Fruit fly (Drosophila melanogaster) S2 (cell line): ENCODE data around the gene sowi.

Experiments used
- CG8478 ChIP-seq: fragments of >200 bp; optimal IDR thresholded peaks from 2 replicates; lab custom pipeline; 2018
- CTCF ChIP-seq, 2 experiments: fragments of >200 bp; optimal IDR thresholded peaks; 2 replicates each; lab custom pipeline; 2018

DNA sequence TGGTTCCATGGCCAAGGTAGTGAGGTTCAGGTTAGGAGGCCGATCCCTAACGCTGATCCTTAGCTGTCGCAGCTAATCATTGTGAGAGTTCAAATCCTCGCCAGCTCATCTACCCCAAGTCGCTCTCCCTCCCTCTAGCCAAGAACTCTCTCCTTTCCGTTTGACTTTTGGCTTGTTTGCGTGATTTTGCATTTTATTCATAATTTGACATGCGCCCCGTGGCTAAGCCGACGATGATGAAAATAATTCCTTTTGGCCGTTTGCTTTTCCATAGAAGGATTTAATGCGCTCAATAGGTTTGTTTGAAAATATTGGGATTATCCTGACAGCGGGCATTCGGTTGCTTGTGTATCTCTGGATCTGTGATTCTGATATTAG, 35.6 kb upstream of the sowi start:
- TF ChIP-seq CG8478 (lab: Kevin White, UChicago): no peak
- no peak for TF ChIP-seq CTCF (optimal IDR thresholded peaks at IDR 0.05; lab: Kevin White, UChicago)
